Worm (Caenorhabditis elegans): Measurements from ENCODE around the gene srx-54.
"Not testable (repeated sequence)": the region's sequence is repeated elsewhere in the genome, so short reads cannot be mapped to it uniquely, and the experiment has no call there.

DNA sequence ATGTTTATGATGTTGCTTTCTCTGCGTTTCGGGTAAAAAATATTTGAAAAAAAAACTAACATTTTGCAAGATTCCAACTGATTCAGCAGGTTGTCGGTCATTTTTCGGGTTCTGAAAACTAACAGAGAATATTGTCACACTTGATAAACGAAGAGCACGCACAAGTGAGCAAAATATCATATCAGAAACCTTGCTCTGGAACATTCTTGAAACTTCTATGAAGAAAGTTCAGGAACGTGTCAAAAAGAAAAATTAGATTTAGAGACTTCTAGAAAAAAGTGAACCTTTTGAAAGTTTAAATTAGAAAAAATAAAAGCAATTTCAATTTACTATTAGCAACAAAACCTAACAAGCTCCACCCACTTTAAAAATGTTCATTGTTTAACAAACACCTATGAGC is 27.0 kb upstream of the srx-54 start, which contains the start of gene fbxa-112:
- not testable (repeated sequence) for TF ChIP-seq fos-1 (tag; optimal IDR thresholded peaks at IDR 0.05); snpc-4 (tag; optimal IDR thresholded peaks at IDR 0.05); ama-1 (optimal IDR thresholded peaks at IDR 0.05); dmd-4 (tag; optimal IDR thresholded peaks at IDR 0.05); nhr-77 (tag; optimal IDR thresholded peaks at IDR 0.05); unc-62 (GFP tag; optimal IDR thresholded peaks at IDR 0.05); nhr-11 (tag; optimal IDR thresholded peaks at IDR 0.05); lsy-2 (tag; optimal IDR thresholded peaks at IDR 0.05)
